Worm (Caenorhabditis elegans) whole organism, L1 larva: ENCODE measurements around the gene lgc-37.

ENCODE experiments used
- C16A3.4 ChIP-seq: fragments of 150-350 bp; optimal IDR thresholded peaks from 2 replicates; lab custom pipeline; 2014; ENCODE audit warnings: missing biosample characterization, missing genetic modification characterization
- hpl-2 ChIP-seq: fragments of 150-350 bp; optimal IDR thresholded peaks from 2 replicates; lab custom pipeline; 2014; ENCODE audit warnings: missing biosample characterization, missing genetic modification reagents, missing genetic modification characterization
- lin-15B ChIP-seq: fragments of 150-350 bp; sonication (generic microtip); optimal IDR thresholded peaks from 3 replicates; lab custom pipeline; 2014; ENCODE audit warnings: missing biosample characterization, missing genetic modification characterization
- nhr-77 ChIP-seq: fragments of 150-350 bp; optimal IDR thresholded peaks from 2 replicates; lab custom pipeline; 2014; ENCODE audit warnings: missing biosample characterization, missing genetic modification characterization

ce11 chrIII:12838913-12839366 lies 54.0 kb downstream of the lgc-37 start, which contains the start of gene Y37D8A.4:
- no peak for TF ChIP-seq hpl-2 (GFP tag; lab: Kevin White, UChicago)
- TF ChIP-seq C16A3.4 (tag; lab: Kevin White, UChicago), result no peak
- TF ChIP-seq nhr-77, result no peak
- no peak for TF ChIP-seq lin-15B (tag; lab: Kevin White, UChicago)
